Fruit fly (Drosophila melanogaster): ENCODE measurements around the gene PolG1.

PolG1 gene

DNA sequence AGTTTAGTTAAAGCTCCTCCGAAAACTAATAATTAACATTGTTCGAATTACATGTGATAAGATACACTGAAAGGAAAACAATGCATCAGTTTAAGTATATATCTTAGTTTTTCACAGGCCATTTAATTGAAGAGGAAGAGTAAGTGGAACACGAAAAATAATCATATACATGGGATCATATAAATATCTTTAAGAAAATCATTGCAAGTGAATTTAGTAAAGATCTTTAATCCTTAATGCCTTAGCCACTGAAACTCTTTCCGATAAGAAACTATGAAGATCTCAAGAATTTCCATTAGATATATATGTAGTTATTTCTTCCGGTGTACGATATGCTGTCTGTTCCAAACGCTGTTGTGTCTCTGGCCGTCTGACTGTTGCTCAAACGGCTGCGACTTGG, 48.9 kb downstream of the PolG1 start (continued):
- TF ChIP-seq Hsf (GFP tag; optimal IDR thresholded peaks at IDR 0.05) (peak; percentile 58), CG6689 (GFP tag; IDR thresholded peaks at IDR 0.05) (0 out of 2 replicates have a peak, but pooled peaks have one; percentile 26), pita (GFP tag; optimal IDR thresholded peaks at IDR 0.05) (no peak), H2.0 (GFP tag; IDR thresholded peaks at IDR 0.05) (0 out of 2 replicates have a peak, but pooled peaks have one; percentile 7), Nf-YB (GFP tag; optimal IDR thresholded peaks at IDR 0.05) (peak; percentile 61), HLH54F (GFP tag; optimal IDR thresholded peaks at IDR 0.05) (peak; percentile 35), stwl (tag; optimal IDR thresholded peaks at IDR 0.05) (no peak), Sox100B (GFP tag; optimal IDR thresholded peaks at IDR 0.05) (peak; percentile 68), Trl (optimal IDR thresholded peaks at IDR 0.05) (no peak), Trl (GFP tag; optimal IDR thresholded peaks at IDR 0.05) (peak; percentile 39), seq (GFP tag; IDR thresholded peaks at IDR 0.05) (0 out of 2 replicates have a peak, but pooled peaks have one; percentile 46), CG6791 (GFP tag; IDR thresholded peaks at IDR 0.05; ENCODE audit: partially characterized antibody) (no peak), Hmx (GFP tag; optimal IDR thresholded peaks at IDR 0.05) (peak; percentile 11), CrebB (tag; optimal IDR thresholded peaks at IDR 0.05) (no peak), Rx (GFP tag; IDR thresholded peaks at IDR 0.05) (0 out of 2 replicates have a peak, but pooled peaks have one; percentile 13), CG10431 (GFP tag; optimal IDR thresholded peaks at IDR 0.05) (peak; percentile 30), ind (GFP tag; optimal IDR thresholded peaks at IDR 0.05) (peak; percentile 44), Antp (GFP tag; optimal IDR thresholded peaks at IDR 0.05) (peak; percentile 19), CG12236 (GFP tag; optimal IDR thresholded peaks at IDR 0.05) (peak; percentile 13), Nf-YA (GFP tag; IDR thresholded peaks at IDR 0.05) (no peak), Deaf1 (tag; optimal IDR thresholded peaks at IDR 0.05) (peak; percentile 40), Bdp1 (GFP tag; optimal IDR thresholded peaks at IDR 0.05) (no peak), Eip74EF (GFP tag; optimal IDR thresholded peaks at IDR 0.05) (peak in 1 of 2 experiments; percentile 66), CG8290 (GFP tag; optimal IDR thresholded peaks at IDR 0.05) (no peak), CG8290 (tag; optimal IDR thresholded peaks at IDR 0.05) (no peak), CG13894 (tag; optimal IDR thresholded peaks at IDR 0.05) (no peak), CG4820 (GFP tag; optimal IDR thresholded peaks at IDR 0.05) (peak; percentile 69), CG18011 (GFP tag; optimal IDR thresholded peaks at IDR 0.05) (no peak), CG2678 (tag; optimal IDR thresholded peaks at IDR 0.05) (peak; percentile 76), CG14710 (tag; optimal IDR thresholded peaks at IDR 0.05) (peak; percentile 1), CG2889 (GFP tag; IDR thresholded peaks at IDR 0.05) (no peak), CG10321 (GFP tag; IDR thresholded peaks at IDR 0.05) (no peak), CG3847 (GFP tag; IDR thresholded peaks at IDR 0.05) (peak; percentile 70), CG34422 (GFP tag; IDR thresholded peaks at IDR 0.05) (no peak), Doc3 (GFP tag; IDR thresholded peaks at IDR 0.05; ENCODE audit: partially characterized antibody) (no peak), Dp (GFP tag; optimal IDR thresholded peaks at IDR 0.05) (no peak), fd102C (GFP tag; optimal IDR thresholded peaks at IDR 0.05) (no peak), CG9609 (GFP tag; optimal IDR thresholded peaks at IDR 0.05) (peak; percentile 18), CG11723 (GFP tag; optimal IDR thresholded peaks at IDR 0.05) (no peak), gro (GFP tag; optimal IDR thresholded peaks at IDR 0.05) (peak; percentile 62), grau (tag; optimal IDR thresholded peaks at IDR 0.05) (peak; percentile 80), E2f1 (GFP tag; IDR thresholded peaks at IDR 0.05) (peak; percentile 53), Fer3 (tag; optimal IDR thresholded peaks at IDR 0.05) (peak; percentile 38), CG16863 (GFP tag; optimal IDR thresholded peaks at IDR 0.05) (peak; percentile 8), CG15073 (GFP tag; optimal IDR thresholded peaks at IDR 0.05) (no peak), CG7556 (GFP tag; optimal IDR thresholded peaks at IDR 0.05) (peak; percentile 75), CG17612 (GFP tag; IDR thresholded peaks at IDR 0.05) (no peak), vvl (GFP tag; IDR thresholded peaks at IDR 0.05) (peak; percentile 52), exex (tag; optimal IDR thresholded peaks at IDR 0.05) (no peak), CHES-1-like (GFP tag; optimal IDR thresholded peaks at IDR 0.05) (peak; percentile 39), CG3065 (GFP tag; optimal IDR thresholded peaks at IDR 0.05) (no peak), dmrt99B (tag; optimal IDR thresholded peaks at IDR 0.05) (peak; percentile 80)

All from whole organism, embryonic.